Fruit fly (Drosophila melanogaster): ENCODE measurements around the gene CG11317.

The CG11317 gene

dm6 chr3R:31062344-31062964, 34.7 kb downstream of the CG11317 start (continued):
- TF ChIP-seq Abd-B (GFP tag; optimal IDR thresholded peaks at IDR 0.05): peak; percentile 13
- no peak for TF ChIP-seq CG33213 (GFP tag; optimal IDR thresholded peaks at IDR 0.05)
- TF ChIP-seq CG8478 (optimal IDR thresholded peaks at IDR 0.05): no peak
- TF ChIP-seq CG6765 (GFP tag; optimal IDR thresholded peaks at IDR 0.05): no peak
- no peak for TF ChIP-seq CG8944 (GFP tag; optimal IDR thresholded peaks at IDR 0.05)
- peak; percentile 68 for TF ChIP-seq gem (tag; optimal IDR thresholded peaks at IDR 0.05)
- TF ChIP-seq CG30020 (tag; optimal IDR thresholded peaks at IDR 0.05): no peak
- no peak for TF ChIP-seq CG10959 (GFP tag; IDR thresholded peaks at IDR 0.05)
- no peak for TF ChIP-seq C15 (GFP tag; IDR thresholded peaks at IDR 0.05)
- TF ChIP-seq CG6791 (GFP tag; IDR thresholded peaks at IDR 0.05; ENCODE audit: partially characterized antibody): no peak
- no peak for TF ChIP-seq Poxn (GFP tag; IDR thresholded peaks at IDR 0.05)
- TF ChIP-seq crol (GFP tag; IDR thresholded peaks at IDR 0.05): no peak
- no peak for TF ChIP-seq Elba2 (GFP tag; optimal IDR thresholded peaks at IDR 0.05)
- TF ChIP-seq grau (tag; optimal IDR thresholded peaks at IDR 0.05): no peak
- no peak for TF ChIP-seq exex (tag; optimal IDR thresholded peaks at IDR 0.05)
- TF ChIP-seq CG4617 (GFP tag; optimal IDR thresholded peaks at IDR 0.05; ENCODE audit: borderline replicate concordance): no peak
- no peak for TF ChIP-seq GATAe (GFP tag; conservative IDR thresholded peaks at IDR 0.05)
- no peak for TF ChIP-seq CG13624 (GFP tag; optimal IDR thresholded peaks at IDR 0.05)
- TF ChIP-seq esg (GFP tag; conservative IDR thresholded peaks at IDR 0.05): no peak
- no peak for TF ChIP-seq so (GFP tag; IDR thresholded peaks at IDR 0.05)
- TF ChIP-seq cato (GFP tag; optimal IDR thresholded peaks at IDR 0.05; ENCODE audit: borderline replicate concordance): no peak
- TF ChIP-seq chif (GFP tag; optimal IDR thresholded peaks at IDR 0.05): peak in 1 of 2 experiments; percentile 35
- no peak for TF ChIP-seq tio (GFP tag; optimal IDR thresholded peaks at IDR 0.05)
- TF ChIP-seq CG4282 (GFP tag; optimal IDR thresholded peaks at IDR 0.05): no peak
- TF ChIP-seq nerfin-1 (tag; optimal IDR thresholded peaks at IDR 0.05): no peak
- TF ChIP-seq dan (GFP tag; IDR thresholded peaks at IDR 0.05): no peak
- TF ChIP-seq CG4424 (GFP tag; optimal IDR thresholded peaks at IDR 0.05): no peak
- TF ChIP-seq nau (GFP tag; optimal IDR thresholded peaks at IDR 0.05): no peak
- TF ChIP-seq NC2β (GFP tag; optimal IDR thresholded peaks at IDR 0.05): no peak
- TF ChIP-seq CkIIα-i1 (GFP tag; IDR thresholded peaks at IDR 0.05): no peak
- TF ChIP-seq cg (GFP tag; optimal IDR thresholded peaks at IDR 0.05): peak; percentile 95
- TF ChIP-seq schlank (tag; optimal IDR thresholded peaks at IDR 0.05): no peak
- no peak for TF ChIP-seq Rfx (GFP tag; IDR thresholded peaks at IDR 0.05)
- TF ChIP-seq Bgb (GFP tag; IDR thresholded peaks at IDR 0.05; ENCODE audit: partially characterized antibody): no peak
- TF ChIP-seq CG13424 (tag; optimal IDR thresholded peaks at IDR 0.05): no peak
- TF ChIP-seq mam (GFP tag; optimal IDR thresholded peaks at IDR 0.05): no peak
- no peak for TF ChIP-seq onecut (GFP tag; IDR thresholded peaks at IDR 0.05)
- TF ChIP-seq Dek (tag; optimal IDR thresholded peaks at IDR 0.05): no peak
- TF ChIP-seq Asciz (GFP tag; optimal IDR thresholded peaks at IDR 0.05): no peak
- no peak for TF ChIP-seq salm (tag; optimal IDR thresholded peaks at IDR 0.05)
- no peak for TF ChIP-seq TFAM (GFP tag; optimal IDR thresholded peaks at IDR 0.05)
- no peak for TF ChIP-seq h (optimal IDR thresholded peaks at IDR 0.05)
- no peak for TF ChIP-seq CG11085 (GFP tag; IDR thresholded peaks at IDR 0.05)
- TF ChIP-seq CG14965 (GFP tag; optimal IDR thresholded peaks at IDR 0.05; ENCODE audit: borderline replicate concordance): no peak
- no peak for TF ChIP-seq Ada2b (GFP tag; IDR thresholded peaks at IDR 0.05)
- no peak for TF ChIP-seq Max (GFP tag; optimal IDR thresholded peaks at IDR 0.05)
- peak; percentile 89 for TF ChIP-seq Nf-YA (GFP tag; IDR thresholded peaks at IDR 0.05)
- TF ChIP-seq zfh1 (GFP tag; IDR thresholded peaks at IDR 0.05): no peak
- TF ChIP-seq CG8089 (GFP tag; optimal IDR thresholded peaks at IDR 0.05): no peak
- TF ChIP-seq CG14860 (GFP tag; IDR thresholded peaks at IDR 0.05; ENCODE audit: partially characterized antibody): no peak
- no peak for TF ChIP-seq stwl (tag; optimal IDR thresholded peaks at IDR 0.05)
- no peak for TF ChIP-seq CG18011 (GFP tag; optimal IDR thresholded peaks at IDR 0.05)
